Fruit fly (Drosophila melanogaster) whole organism, embryonic: ENCODE results near the gene Cyp12a5.
A peak's percentile ranks its signal among the peaks of the same experiment; 100 is the strongest.

ENCODE experiments used
- ATbp ChIP-seq: fragments of 200-800 bp; sonication (Bioruptor generic); optimal IDR thresholded peaks from 2 replicates; lab custom pipeline; 2017; ENCODE audit warnings: missing biosample characterization, mild to moderate bottlenecking, missing genetic modification characterization, missing genetic modification reagents
- Abd-B ChIP-seq: fragments of 200-800 bp; sonication (Bioruptor generic); optimal IDR thresholded peaks from 2 replicates; lab custom pipeline; 2018; ENCODE audit warnings: missing biosample characterization, mild to moderate bottlenecking, missing genetic modification characterization, moderate library complexity
- Bdp1 ChIP-seq: fragments of 200-800 bp; sonication (Bioruptor generic); optimal IDR thresholded peaks from 3 replicates; lab custom pipeline; 2016; ENCODE audit warnings: missing biosample characterization, missing genetic modification characterization
- CG10654 ChIP-seq: fragments of 200-800 bp; sonication (Bioruptor generic); optimal IDR thresholded peaks from 2 replicates; lab custom pipeline; 2016; ENCODE audit warnings: missing biosample characterization, missing genetic modification characterization
- CG11085 ChIP-seq: fragments of 200-800 bp; sonication (Bioruptor generic); IDR thresholded peaks from 2 replicates; pipeline ENCODE4 v1.3.6; 2022; ENCODE audit warnings: missing biosample characterization, missing genetic modification characterization
- CG11504 ChIP-seq: fragments of 200-800 bp; sonication (Bioruptor generic); optimal IDR thresholded peaks from 3 replicates; lab custom pipeline; 2019; ENCODE audit warnings: missing biosample characterization, mild to moderate bottlenecking, missing genetic modification characterization, moderate library complexity
- CG12769 ChIP-seq: fragments of 200-800 bp; sonication (Bioruptor generic); optimal IDR thresholded peaks from 2 replicates; lab custom pipeline; 2019; ENCODE audit warnings: missing biosample characterization, mild to moderate bottlenecking, missing genetic modification characterization, moderate library complexity
- CG13123 ChIP-seq: fragments of 200-800 bp; sonication (Bioruptor generic); optimal IDR thresholded peaks from 2 replicates; lab custom pipeline; 2016; ENCODE audit warnings: missing biosample characterization, missing genetic modification characterization
- CG15011 ChIP-seq: fragments of 200-800 bp; sonication (Bioruptor generic); optimal IDR thresholded peaks from 3 replicates; lab custom pipeline; 2018; ENCODE audit warnings: missing biosample characterization, mild to moderate bottlenecking, missing genetic modification characterization
- CG15696 ChIP-seq: fragments of 200-800 bp; sonication (Bioruptor generic); optimal IDR thresholded peaks from 2 replicates; lab custom pipeline; 2019; ENCODE audit warnings: missing biosample characterization, mild to moderate bottlenecking, missing genetic modification characterization, moderate library complexity
- CG16813 ChIP-seq: fragments of 200-800 bp; sonication (Bioruptor generic); IDR thresholded peaks from 3 replicates; pipeline ENCODE4 v1.3.6; 2022; ENCODE audit warnings: missing biosample characterization, missing genetic modification characterization; ENCODE audit not compliant: partially characterized antibody
- CG17359 ChIP-seq: fragments of 200-800 bp; sonication (Bioruptor generic); optimal IDR thresholded peaks from 3 replicates; lab custom pipeline; 2018; ENCODE audit warnings: missing biosample characterization, mild to moderate bottlenecking, missing genetic modification characterization, moderate library complexity
- CG2712 ChIP-seq: fragments of 200-800 bp; optimal IDR thresholded peaks from 3 replicates; lab custom pipeline; 2019; ENCODE audit warnings: missing biosample characterization, mild to moderate bottlenecking, missing genetic modification characterization, moderate library complexity
- CG3065 ChIP-seq: fragments of 200-800 bp; sonication (Bioruptor generic); optimal IDR thresholded peaks from 2 replicates; lab custom pipeline; 2016; ENCODE audit warnings: missing biosample characterization, missing genetic modification characterization
- CG42726 ChIP-seq: fragments of 200-800 bp; sonication (Bioruptor generic); IDR thresholded peaks from 2 replicates; pipeline ENCODE4 v1.3.6; 2022; ENCODE audit warnings: missing biosample characterization, missing genetic modification characterization; ENCODE audit not compliant: partially characterized antibody
- CG4282 ChIP-seq: fragments of 200-800 bp; sonication (Bioruptor generic); optimal IDR thresholded peaks from 2 replicates; lab custom pipeline; 2016; ENCODE audit warnings: missing biosample characterization, missing genetic modification characterization
- CG4328 ChIP-seq: fragments of 200-800 bp; sonication (Bioruptor generic); optimal IDR thresholded peaks from 3 replicates; lab custom pipeline; 2017; ENCODE audit warnings: missing biosample characterization, missing genetic modification reagents, missing genetic modification characterization
- CG4404 ChIP-seq: fragments of 200-800 bp; sonication (Bioruptor generic); IDR thresholded peaks from 2 replicates; pipeline ENCODE4 v1.3.6; 2022; ENCODE audit warnings: missing biosample characterization, missing genetic modification characterization
- CG6854 ChIP-seq: fragments of 200-800 bp; sonication (Bioruptor generic); optimal IDR thresholded peaks from 3 replicates; lab custom pipeline; 2017; ENCODE audit warnings: missing biosample characterization, mild to moderate bottlenecking, missing genetic modification characterization
- CG7963 ChIP-seq: fragments of 200-800 bp; sonication (Bioruptor generic); IDR thresholded peaks from 3 replicates; pipeline ENCODE4 v1.3.6; 2022; ENCODE audit warnings: missing biosample characterization, missing genetic modification characterization; ENCODE audit not compliant: partially characterized antibody
- CG8478 ChIP-seq: fragments of >200 bp; optimal IDR thresholded peaks from 2 replicates; lab custom pipeline; 2018
- CG9215 ChIP-seq: fragments of 200-800 bp; sonication (Bioruptor generic); IDR thresholded peaks from 2 replicates; pipeline ENCODE4 v1.3.6; 2022; ENCODE audit warnings: missing biosample characterization, missing genetic modification characterization
- D19A ChIP-seq: fragments of 200-800 bp; optimal IDR thresholded peaks from 3 replicates; lab custom pipeline; 2019; ENCODE audit warnings: missing biosample characterization, mild to moderate bottlenecking, missing genetic modification characterization, moderate library complexity
- Dip3 ChIP-seq: fragments of 200-800 bp; sonication (Bioruptor generic); optimal IDR thresholded peaks from 3 replicates; lab custom pipeline; 2016; ENCODE audit warnings: missing biosample characterization, missing genetic modification characterization
- Doc3 ChIP-seq: fragments of 200-800 bp; sonication (Bioruptor generic); IDR thresholded peaks from 3 replicates; pipeline ENCODE4 v1.3.6; 2022; ENCODE audit warnings: missing biosample characterization, missing genetic modification characterization; ENCODE audit not compliant: partially characterized antibody
- GATAe ChIP-seq: fragments of 200-800 bp; sonication (Bioruptor generic); conservative IDR thresholded peaks from 2 replicates; pipeline ENCODE4 v1.3.6; 2022; ENCODE audit warnings: missing biosample characterization, missing genetic modification characterization
- Hey ChIP-seq: fragments of 200-800 bp; sonication (Bioruptor generic); optimal IDR thresholded peaks from 3 replicates; lab custom pipeline; 2018; ENCODE audit warnings: missing biosample characterization, mild to moderate bottlenecking, missing genetic modification characterization
- Hmx ChIP-seq: fragments of 200-800 bp; sonication (Bioruptor generic); optimal IDR thresholded peaks from 2 replicates; lab custom pipeline; 2016; ENCODE audit warnings: missing biosample characterization, missing genetic modification characterization
- Hr39 ChIP-seq: fragments of >200 bp; optimal IDR thresholded peaks from 2 replicates; lab custom pipeline; 2017
- Mad ChIP-seq: fragments of 200-800 bp; sonication (Bioruptor generic); optimal IDR thresholded peaks from 2 replicates; lab custom pipeline; 2016; ENCODE audit warnings: missing biosample characterization, missing genetic modification characterization
- Med ChIP-seq: fragments of 200-800 bp; sonication (Bioruptor generic); peaks from one replicate; lab custom pipeline; 2016; ENCODE audit warnings: missing biosample characterization, missing genetic modification characterization, mild to moderate bottlenecking, inconsistent platforms, moderate library complexity
- Mrtf ChIP-seq: fragments of 200-800 bp; sonication (Bioruptor generic); IDR thresholded peaks from 3 replicates; pipeline ENCODE4 v1.3.6; 2022; ENCODE audit warnings: missing biosample characterization, missing genetic modification characterization
- NFAT ChIP-seq: fragments of 200-800 bp; sonication (Bioruptor generic); IDR thresholded peaks from 2 replicates; pipeline ENCODE4 v1.3.6; 2022; ENCODE audit warnings: missing biosample characterization, missing genetic modification characterization
- PHDP ChIP-seq: fragments of 200-800 bp; sonication (Bioruptor generic); optimal IDR thresholded peaks from 3 replicates; lab custom pipeline; 2018; ENCODE audit warnings: missing biosample characterization, mild to moderate bottlenecking, missing genetic modification characterization, moderate library complexity
- Side ChIP-seq: fragments of 200-800 bp; sonication (Bioruptor generic); optimal IDR thresholded peaks from 2 replicates; lab custom pipeline; 2016; ENCODE audit warnings: missing biosample characterization, missing genetic modification characterization
- Taf1 ChIP-seq: fragments of 200-800 bp; sonication (Bioruptor generic); IDR thresholded peaks from 2 replicates; pipeline ENCODE4 v1.3.6; 2022; ENCODE audit warnings: missing biosample characterization, missing genetic modification characterization
- abd-A ChIP-seq: fragments of 200-800 bp; sonication (Bioruptor generic); optimal IDR thresholded peaks from 3 replicates; lab custom pipeline; 2019; ENCODE audit warnings: missing biosample characterization, mild to moderate bottlenecking, missing genetic modification characterization, moderate library complexity
- ash1 ChIP-seq: fragments of 200-800 bp; sonication (Bioruptor generic); optimal IDR thresholded peaks from 2 replicates; lab custom pipeline; 2018; ENCODE audit warnings: missing biosample characterization, mild to moderate bottlenecking, missing genetic modification characterization
- bsh ChIP-seq, 2 experiments: fragments of 200-800 bp; sonication (Bioruptor generic); optimal IDR thresholded peaks; 2 replicates each; lab custom pipeline; 2017 to 2018; ENCODE audit warnings: mild to moderate bottlenecking in 2 of 2, missing biosample characterization in 2 of 2, missing genetic modification characterization in 2 of 2, moderate library complexity in 1 of 2
- croc ChIP-seq: fragments of 200-800 bp; sonication (Bioruptor generic); conservative IDR thresholded peaks from 3 replicates; pipeline ENCODE4 v1.3.6; 2022; ENCODE audit warnings: missing biosample characterization, missing genetic modification characterization
- disco-r ChIP-seq: fragments of 200-800 bp; sonication (Bioruptor generic); optimal IDR thresholded peaks from 2 replicates; lab custom pipeline; 2016; ENCODE audit warnings: missing biosample characterization, missing genetic modification characterization
- en ChIP-seq: fragments of 200-800 bp; sonication (Bioruptor generic); optimal IDR thresholded peaks from 2 replicates; lab custom pipeline; 2016; ENCODE audit warnings: missing biosample characterization, missing genetic modification characterization
- fd64A ChIP-seq: fragments of 200-800 bp; sonication (Bioruptor generic); optimal IDR thresholded peaks from 3 replicates; lab custom pipeline; 2018; ENCODE audit warnings: missing biosample characterization, mild to moderate bottlenecking, missing genetic modification characterization
- gce ChIP-seq: fragments of 200-800 bp; sonication (Bioruptor generic); IDR thresholded peaks from 3 replicates; pipeline ENCODE4 v1.3.6; 2022; ENCODE audit warnings: missing biosample characterization, missing genetic modification characterization
- h ChIP-seq: fragments of >200 bp; optimal IDR thresholded peaks from 2 replicates; lab custom pipeline; 2017
- kah ChIP-seq: fragments of 200-800 bp; sonication (Bioruptor generic); optimal IDR thresholded peaks from 2 replicates; lab custom pipeline; 2018; ENCODE audit warnings: missing biosample characterization, mild to moderate bottlenecking, missing genetic modification characterization
- lola ChIP-seq, 3 experiments: fragments of >200 bp in 2 of 3; fragments of 200-800 bp in 1 of 3; sonication (Bioruptor generic) in 1 of 3; optimal IDR thresholded peaks; 2 replicates each; lab custom pipeline; 2017 to 2019; ENCODE audit warnings: missing biosample characterization in 3 of 3, missing genetic modification characterization in 3 of 3, mild to moderate bottlenecking in 1 of 3, moderate library complexity in 1 of 3
- pb ChIP-seq: fragments of 200-800 bp; sonication (Bioruptor generic); optimal IDR thresholded peaks from 3 replicates; lab custom pipeline; 2016; ENCODE audit warnings: missing biosample characterization, missing genetic modification characterization
- prd ChIP-seq, 3 experiments: fragments of >200 bp in 2 of 3; fragments of 200-800 bp in 1 of 3; sonication (Bioruptor generic) in 1 of 3; optimal IDR thresholded peaks in 2 of 3; IDR thresholded peaks in 1 of 3; 2 replicates in 2 of 3; 3 replicates in 1 of 3; pipeline versions ENCODE4 v1.3.6 to Lab custom; 2017 to 2022; ENCODE audit warnings: missing biosample characterization in 1 of 3, missing genetic modification characterization in 1 of 3
- zf30C ChIP-seq: fragments of 200-800 bp; sonication (Bioruptor generic); optimal IDR thresholded peaks from 3 replicates; lab custom pipeline; 2018; ENCODE audit warnings: missing biosample characterization, mild to moderate bottlenecking, missing genetic modification characterization

The Cyp12a5 gene

DNA sequence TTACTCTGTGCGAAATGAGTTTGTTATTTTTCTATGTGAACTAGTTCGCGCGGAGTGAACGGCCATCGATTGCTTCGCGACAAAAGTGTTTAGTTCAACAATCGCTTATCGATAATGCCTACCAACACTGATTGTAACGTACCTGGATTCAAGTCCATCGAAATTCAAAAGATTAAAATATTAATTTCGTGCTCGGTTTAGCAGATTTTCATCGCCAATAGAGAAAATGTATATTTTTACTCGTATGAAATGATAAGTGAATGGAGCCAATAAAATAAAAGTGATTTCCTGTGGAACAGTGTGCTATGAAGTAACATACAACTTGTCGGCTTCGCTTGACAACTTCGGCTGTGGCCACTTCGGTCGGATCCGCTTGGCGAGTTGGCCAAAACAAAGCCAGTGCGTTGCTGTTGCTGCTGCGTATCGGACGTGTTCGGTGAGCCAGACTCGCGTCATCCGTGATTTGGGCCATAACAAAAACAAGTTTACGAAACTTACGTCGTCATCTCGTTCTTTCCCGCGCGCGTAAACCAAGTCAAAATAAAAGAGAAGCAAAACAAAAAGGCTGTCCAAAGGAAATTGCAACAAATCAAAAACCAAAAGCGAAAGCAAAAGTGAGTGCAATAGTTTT is 47.9 kb downstream of the Cyp12a5 start, which contains the start of the genes CG5555 and myd (continued):
- TF ChIP-seq Hr39 = no peak
- TF ChIP-seq CG16813 (GFP tag; lab: Robert Waterston, UW) = peak; percentile 68
- no peak for TF ChIP-seq prd (optimal IDR thresholded peaks at IDR 0.05; lab: Kevin White, UChicago)
- TF ChIP-seq prd (GFP tag; IDR thresholded peaks at IDR 0.05; lab: Robert Waterston, UW) = 0 out of 3 replicates have a peak, but pooled peaks have one; percentile 42
- no peak for TF ChIP-seq fd64A
- TF ChIP-seq CG13123 (GFP tag; lab: Kevin White, UChicago) = no peak
- 0 out of 2 replicates have a peak, but pooled peaks have one; percentile 35 for TF ChIP-seq CG11085 (GFP tag; lab: Robert Waterston, UW)
- 0 out of 2 replicates have a peak, but pooled peaks have one; percentile 48 for TF ChIP-seq NFAT (GFP tag; lab: Robert Waterston, UW)
- no peak for TF ChIP-seq bsh (GFP tag; optimal IDR thresholded peaks at IDR 0.05; lab: Kevin White, UChicago)
- peak; percentile 75 for TF ChIP-seq CG7963
- peak; percentile 18 for TF ChIP-seq Mad (GFP tag; lab: Kevin White, UChicago)
- no peak for TF ChIP-seq h (lab: Kevin White, UChicago)
- no peak for TF ChIP-seq CG42726
- no peak for TF ChIP-seq CG4404 (GFP tag; lab: Robert Waterston, UW)
- TF ChIP-seq Mrtf (GFP tag; lab: Robert Waterston, UW) = no peak
- no peak for TF ChIP-seq zf30C (GFP tag; lab: Kevin White, UChicago)
- TF ChIP-seq ash1 = no peak
- no peak for TF ChIP-seq CG10654
- TF ChIP-seq abd-A (tag; lab: Kevin White, UChicago) = peak; percentile 47
- no peak for TF ChIP-seq Abd-B
- TF ChIP-seq Doc3 (GFP tag; lab: Robert Waterston, UW) = peak; percentile 71; the same call in 2 of the 3 replicates
- no peak for TF ChIP-seq CG8478 (lab: Kevin White, UChicago)
- no peak for TF ChIP-seq CG3065 (GFP tag; lab: Kevin White, UChicago)
- no peak for TF ChIP-seq CG15696 (tag; lab: Kevin White, UChicago)
- TF ChIP-seq gce = no peak
- no peak for TF ChIP-seq CG11504 (tag; lab: Kevin White, UChicago)
- no peak for TF ChIP-seq CG9215 (GFP tag; lab: Robert Waterston, UW)
- TF ChIP-seq CG2712 = peak; percentile 26
- TF ChIP-seq Side (GFP tag; lab: Kevin White, UChicago) = no peak
- peak; percentile 53 for TF ChIP-seq CG12769 (tag; lab: Kevin White, UChicago)
- peak; percentile 93 for TF ChIP-seq Med
- TF ChIP-seq lola (GFP tag; optimal IDR thresholded peaks at IDR 0.05; lab: Kevin White, UChicago) = no peak
- TF ChIP-seq CG6854 = no peak
- TF ChIP-seq Taf1 = no peak
- TF ChIP-seq pb (GFP tag; lab: Kevin White, UChicago) = peak; percentile 47
- peak; percentile 63 for TF ChIP-seq PHDP
- no peak for TF ChIP-seq kah (GFP tag; lab: Kevin White, UChicago)
- no peak for TF ChIP-seq GATAe (GFP tag; lab: Robert Waterston, UW)
- TF ChIP-seq Dip3 (GFP tag; lab: Kevin White, UChicago) = peak; percentile 18
- no peak for TF ChIP-seq CG4328 (GFP tag; lab: Kevin White, UChicago)
- no peak for TF ChIP-seq en (GFP tag; lab: Kevin White, UChicago)
- no peak for TF ChIP-seq D19A
- TF ChIP-seq disco-r (GFP tag; lab: Kevin White, UChicago) = peak; percentile 57
- no peak for TF ChIP-seq CG4282 (GFP tag; lab: Kevin White, UChicago)
- TF ChIP-seq Bdp1 = no peak
- TF ChIP-seq CG17359 (tag; lab: Kevin White, UChicago) = peak; percentile 30
- TF ChIP-seq CG15011 = no peak
- TF ChIP-seq Hey = no peak
- no peak for TF ChIP-seq ATbp (GFP tag; lab: Kevin White, UChicago)
- TF ChIP-seq croc (GFP tag; lab: Robert Waterston, UW) = no peak
- TF ChIP-seq Hmx (GFP tag; lab: Kevin White, UChicago) = no peak
